Worm (Caenorhabditis elegans) whole organism, young adult: Measurements from ENCODE around the gene R06F6.12.

ENCODE experiments used
- B0261.1 ChIP-seq: sonication (generic microtip); optimal IDR thresholded peaks from 2 replicates; lab custom pipeline; 2016; ENCODE audit warnings: mild to moderate bottlenecking, missing genetic modification characterization, moderate library complexity, missing compliant biosample characterization
- F22D6.2 ChIP-seq: sonication (generic microtip); optimal IDR thresholded peaks from 2 replicates; lab custom pipeline; 2016; ENCODE audit warnings: mild to moderate bottlenecking, missing genetic modification characterization, missing compliant biosample characterization
- F23B12.7 ChIP-seq: sonication (generic microtip); optimal IDR thresholded peaks from 2 replicates; lab custom pipeline; 2017; ENCODE audit warnings: missing genetic modification characterization, mild to moderate bottlenecking, missing compliant biosample characterization, antibody characterized with exemption, moderate library complexity; ENCODE audit not compliant: insufficient read depth
- F33H1.4 ChIP-seq: fragments of 200-800 bp; sonication (Bioruptor generic); IDR thresholded peaks from 2 replicates; pipeline ENCODE4 v1.3.6; 2022; ENCODE audit warnings: missing genetic modification reagents, missing genetic modification characterization, missing compliant biosample characterization
- F57C9.4 ChIP-seq: sonication (generic microtip); optimal IDR thresholded peaks from 2 replicates; lab custom pipeline; 2017; ENCODE audit warnings: mild to moderate bottlenecking, missing genetic modification characterization, missing compliant biosample characterization
- T07F8.4 ChIP-seq: sonication (generic microtip); optimal IDR thresholded peaks from 2 replicates; lab custom pipeline; 2016; ENCODE audit warnings: mild to moderate bottlenecking, missing genetic modification characterization, moderate library complexity, missing compliant biosample characterization
- Y53F4B.3 ChIP-seq: fragments of 200-800 bp; sonication (Bioruptor generic); IDR thresholded peaks from 2 replicates; pipeline ENCODE4 v1.3.6; 2022; ENCODE audit warnings: missing genetic modification reagents, missing genetic modification characterization, missing compliant biosample characterization
- Y67H2A.10 ChIP-seq: fragments of 200-800 bp; sonication (Bioruptor generic); conservative IDR thresholded peaks from 2 replicates; pipeline ENCODE4 v1.3.6; 2022; ENCODE audit warnings: missing genetic modification reagents, missing genetic modification characterization, missing compliant biosample characterization
- ZK185.1 ChIP-seq: sonication (generic microtip); optimal IDR thresholded peaks from 2 replicates; lab custom pipeline; 2016; ENCODE audit warnings: mild to moderate bottlenecking, missing genetic modification characterization, missing compliant biosample characterization; ENCODE audit not compliant: poor library complexity, severe bottlenecking
- attf-3 ChIP-seq: fragments of 200-800 bp; sonication (Bioruptor generic); conservative IDR thresholded peaks from 2 replicates; pipeline ENCODE4 v1.3.6; 2022; ENCODE audit warnings: missing genetic modification reagents, missing genetic modification characterization, missing compliant biosample characterization
- attf-5 ChIP-seq: fragments of 200-800 bp; sonication (Bioruptor generic); optimal IDR thresholded peaks from 2 replicates; lab custom pipeline; 2018; ENCODE audit warnings: mild to moderate bottlenecking, missing genetic modification characterization, missing compliant biosample characterization
- attf-6 ChIP-seq: fragments of 200-800 bp; sonication (Bioruptor generic); IDR thresholded peaks from 2 replicates; pipeline ENCODE4 v1.3.6; 2022; ENCODE audit warnings: missing genetic modification reagents, missing genetic modification characterization, missing compliant biosample characterization
- cebp-1 ChIP-seq, 2 experiments: fragments of 200-800 bp in 1 of 2; sonication (Bioruptor generic) in 1 of 2; sonication (generic microtip) in 1 of 2; IDR thresholded peaks in 1 of 2; optimal IDR thresholded peaks in 1 of 2; 2 replicates each; pipeline versions ENCODE4 v1.3.6 to Lab custom; 2017 to 2022; ENCODE audit warnings: missing compliant biosample characterization in 2 of 2, missing genetic modification characterization in 2 of 2, mild to moderate bottlenecking in 1 of 2, missing genetic modification reagents in 1 of 2, moderate library complexity in 1 of 2
- cebp-2 ChIP-seq: fragments of 200-800 bp; sonication (Bioruptor generic); IDR thresholded peaks from 2 replicates; pipeline ENCODE4 v1.3.6; 2022; ENCODE audit warnings: missing genetic modification characterization, missing compliant biosample characterization
- ceh-27 ChIP-seq: fragments of 200-800 bp; sonication (Bioruptor generic); optimal IDR thresholded peaks from 2 replicates; lab custom pipeline; 2018; ENCODE audit warnings: mild to moderate bottlenecking, missing genetic modification characterization, moderate library complexity, missing compliant biosample characterization
- dox-1 ChIP-seq: fragments of 200-800 bp; sonication (Bioruptor generic); IDR thresholded peaks from 2 replicates; pipeline ENCODE4 v1.3.6; 2022; ENCODE audit warnings: missing genetic modification reagents, missing genetic modification characterization, missing compliant biosample characterization
- dpl-1 ChIP-seq: fragments of 150-350 bp; optimal IDR thresholded peaks from 2 replicates; lab custom pipeline; 2014; ENCODE audit warnings: missing biosample characterization, missing genetic modification reagents, missing genetic modification characterization
- efl-1 ChIP-seq: fragments of 150-350 bp; optimal IDR thresholded peaks from 2 replicates; lab custom pipeline; 2014; ENCODE audit warnings: missing biosample characterization, missing genetic modification reagents, missing genetic modification characterization
- ekl-4 ChIP-seq: fragments of 200-800 bp; sonication (Bioruptor generic); IDR thresholded peaks from 2 replicates; pipeline ENCODE4 v1.3.6; 2022; ENCODE audit warnings: missing genetic modification reagents, missing genetic modification characterization, missing compliant biosample characterization
- him-1 ChIP-seq: sonication (generic microtip); optimal IDR thresholded peaks from 2 replicates; lab custom pipeline; 2016; ENCODE audit warnings: missing genotype, missing genetic modification reagents, missing genetic modification characterization, missing compliant biosample characterization
- hlh-12 ChIP-seq: sonication (generic microtip); optimal IDR thresholded peaks from 2 replicates; lab custom pipeline; 2016; ENCODE audit warnings: missing genetic modification characterization, missing compliant biosample characterization
- hlh-26 ChIP-seq: fragments of 200-800 bp; sonication (Bioruptor generic); conservative IDR thresholded peaks from 2 replicates; pipeline ENCODE4 v1.3.6; 2022; ENCODE audit warnings: missing genetic modification reagents, missing genetic modification characterization, missing compliant biosample characterization
- hsf-1 ChIP-seq: fragments of 200-800 bp; sonication (Bioruptor generic); IDR thresholded peaks from 2 replicates; pipeline ENCODE4 v1.3.6; 2022; ENCODE audit warnings: missing genetic modification reagents, missing genetic modification characterization, missing compliant biosample characterization
- let-526 ChIP-seq: fragments of 200-800 bp; sonication (Bioruptor generic); IDR thresholded peaks from 2 replicates; pipeline ENCODE4 v1.3.6; 2022; ENCODE audit warnings: missing genetic modification reagents, missing genetic modification characterization, missing compliant biosample characterization
- let-607 ChIP-seq, 2 experiments: fragments of 200-800 bp in 1 of 2; sonication (Bioruptor generic) in 1 of 2; sonication (generic microtip) in 1 of 2; optimal IDR thresholded peaks; 2 replicates each; lab custom pipeline; 2016 to 2018; ENCODE audit warnings: mild to moderate bottlenecking in 2 of 2, missing compliant biosample characterization in 2 of 2, missing genetic modification characterization in 2 of 2, moderate library complexity in 2 of 2, missing genotype in 1 of 2
- lin-35 ChIP-seq, 3 experiments: fragments of 150-350 bp in 2 of 3; sonication (generic microtip) in 1 of 3; optimal IDR thresholded peaks; 2 replicates each; lab custom pipeline; 2014 to 2018; ENCODE audit warnings: missing biosample characterization in 3 of 3, missing genetic modification characterization in 3 of 3, missing genetic modification reagents in 3 of 3
- lin-54 ChIP-seq: fragments of 200-800 bp; sonication (Bioruptor generic); optimal IDR thresholded peaks from 2 replicates; lab custom pipeline; 2018; ENCODE audit warnings: mild to moderate bottlenecking, missing genetic modification characterization, missing compliant biosample characterization
- madf-10 ChIP-seq: sonication (generic microtip); optimal IDR thresholded peaks from 2 replicates; lab custom pipeline; 2016; ENCODE audit warnings: mild to moderate bottlenecking, missing genetic modification characterization, missing compliant biosample characterization
- madf-3 ChIP-seq: fragments of 200-800 bp; sonication (Bioruptor generic); IDR thresholded peaks from 2 replicates; pipeline ENCODE4 v1.3.6; 2022; ENCODE audit warnings: missing genetic modification reagents, missing genetic modification characterization, missing compliant biosample characterization
- madf-6 ChIP-seq: fragments of 200-800 bp; sonication (Bioruptor generic); IDR thresholded peaks from 2 replicates; pipeline ENCODE4 v1.3.6; 2022; ENCODE audit warnings: missing genetic modification reagents, missing genetic modification characterization, missing compliant biosample characterization
- mcd-1 ChIP-seq: fragments of 200-800 bp; sonication (Bioruptor generic); IDR thresholded peaks from 2 replicates; pipeline ENCODE4 v1.3.6; 2022; ENCODE audit warnings: missing genetic modification reagents, missing genetic modification characterization, missing compliant biosample characterization
- mxl-1 ChIP-seq: sonication (generic microtip); optimal IDR thresholded peaks from 2 replicates; lab custom pipeline; 2016; ENCODE audit warnings: missing genetic modification characterization, missing compliant biosample characterization
- nhr-120 ChIP-seq: fragments of 200-800 bp; sonication (Bioruptor generic); IDR thresholded peaks from 2 replicates; pipeline ENCODE4 v1.3.6; 2022; ENCODE audit warnings: missing genetic modification characterization, missing compliant biosample characterization
- pha-4 ChIP-seq: fragments of 150-350 bp; sonication (generic microtip); optimal IDR thresholded peaks from 2 replicates; lab custom pipeline; 2014; ENCODE audit warnings: missing biosample characterization, missing genetic modification reagents, missing genetic modification characterization
- sdz-38 ChIP-seq: sonication (generic microtip); optimal IDR thresholded peaks from 2 replicates; lab custom pipeline; 2016; ENCODE audit warnings: missing genotype, missing genetic modification characterization, missing compliant biosample characterization
- snpc-1.1 ChIP-seq: sonication (generic microtip); optimal IDR thresholded peaks from 2 replicates; lab custom pipeline; 2017; ENCODE audit warnings: missing genetic modification characterization, mild to moderate bottlenecking, missing compliant biosample characterization, antibody characterized with exemption, moderate library complexity, missing genotype, missing genetic modification reagents; ENCODE audit not compliant: insufficient read depth
- snpc-1.3 ChIP-seq: sonication (generic microtip); optimal IDR thresholded peaks from 2 replicates; lab custom pipeline; 2017; ENCODE audit warnings: missing genetic modification characterization, mild to moderate bottlenecking, missing compliant biosample characterization, antibody characterized with exemption, moderate library complexity, missing genotype, missing genetic modification reagents; ENCODE audit not compliant: insufficient read depth
- snpc-3.4 ChIP-seq: sonication (generic microtip); optimal IDR thresholded peaks from 2 replicates; lab custom pipeline; 2017; ENCODE audit warnings: missing genetic modification characterization, mild to moderate bottlenecking, missing compliant biosample characterization, antibody characterized with exemption, moderate library complexity, missing genotype, missing genetic modification reagents
- unc-62 ChIP-seq: fragments of 150-350 bp; optimal IDR thresholded peaks from 2 replicates; lab custom pipeline; 2014; ENCODE audit warnings: missing biosample characterization, missing genetic modification reagents, missing genetic modification characterization
- ztf-26 ChIP-seq: sonication (generic microtip); optimal IDR thresholded peaks from 2 replicates; lab custom pipeline; 2017; ENCODE audit warnings: missing genetic modification characterization, missing compliant biosample characterization

The R06F6.12 gene

ce11 chrII:10792611-10793010 lies 31.3 kb downstream of the R06F6.12 start:
- TF ChIP-seq nhr-120 (GFP tag; lab: Robert Waterston, UW): no peak
- no peak for TF ChIP-seq hlh-26
- no peak for TF ChIP-seq lin-54 (GFP tag; lab: Kevin White, UChicago)
- no peak for TF ChIP-seq hlh-12 (tag; lab: Kevin White, UChicago)
- no peak for TF ChIP-seq F33H1.4 (GFP tag; lab: Robert Waterston, UW)
- no peak for TF ChIP-seq madf-3 (GFP tag; lab: Robert Waterston, UW)
- TF ChIP-seq let-607 (tag; optimal IDR thresholded peaks at IDR 0.05; lab: Kevin White, UChicago): no peak
- TF ChIP-seq pha-4 (tag; lab: Kevin White, UChicago): no peak
- TF ChIP-seq hsf-1 (GFP tag; lab: Robert Waterston, UW): no peak
- TF ChIP-seq snpc-1.1 (tag; lab: Kevin White, UChicago): no peak
- no peak for TF ChIP-seq snpc-1.3 (tag; lab: Kevin White, UChicago)
- TF ChIP-seq T07F8.4: no peak
- TF ChIP-seq cebp-2 (GFP tag; lab: Robert Waterston, UW): no peak
- no peak for TF ChIP-seq B0261.1
- no peak for TF ChIP-seq mxl-1
- no peak for TF ChIP-seq F22D6.2
- TF ChIP-seq Y67H2A.10: no peak
- no peak for TF ChIP-seq attf-5
- TF ChIP-seq Y53F4B.3 (GFP tag; lab: Robert Waterston, UW): no peak
- no peak for TF ChIP-seq ceh-27 (GFP tag; lab: Kevin White, UChicago)

- no peak for TF ChIP-seq attf-3
- no peak for TF ChIP-seq attf-6 (GFP tag; lab: Robert Waterston, UW)
- peak; percentile 72 for TF ChIP-seq him-1
- peak; percentile 39; the same call in 1 of the 2 replicates for TF ChIP-seq ekl-4
Measured at ce11 chrII:10787240-10787639, 36.6 kb downstream of the R06F6.12 start, which contains the start of gene tag-209. tag-209 (plus strand) TSS chrII:10787312.

ce11 chrII:10784780-10785463 lies 39.0 kb downstream of the R06F6.12 start, which contains the start of gene cdl-1:
cdl-1 (plus strand) TSS chrII:10785452.
- TF ChIP-seq dpl-1 (GFP tag; lab: Kevin White, UChicago): peak; percentile 79
- no peak for TF ChIP-seq snpc-3.4
- TF ChIP-seq F57C9.4 (tag; lab: Kevin White, UChicago): no peak
- TF ChIP-seq lin-35 (GFP tag; optimal IDR thresholded peaks at IDR 0.05; lab: Kevin White, UChicago): peak in 1 of 3 experiments; percentile 84
- TF ChIP-seq madf-10 (tag; lab: Kevin White, UChicago): no peak
- TF ChIP-seq madf-3 (GFP tag; lab: Robert Waterston, UW): peak; percentile 63; the same call in 1 of the 2 replicates
- TF ChIP-seq attf-5: peak; percentile 67
- TF ChIP-seq unc-62 (GFP tag; lab: Kevin White, UChicago): no peak
- TF ChIP-seq lin-54 (GFP tag; lab: Kevin White, UChicago): peak; percentile 85
- TF ChIP-seq cebp-1 (GFP tag; IDR thresholded peaks at IDR 0.05; lab: Robert Waterston, UW): no peak
- peak; percentile 46 for TF ChIP-seq cebp-1 (tag; optimal IDR thresholded peaks at IDR 0.05; lab: Kevin White, UChicago)
- TF ChIP-seq let-526 (GFP tag; lab: Robert Waterston, UW): no peak
- TF ChIP-seq ztf-26 (tag; lab: Kevin White, UChicago): no peak
- TF ChIP-seq sdz-38 (tag; lab: Kevin White, UChicago): no peak
- TF ChIP-seq mcd-1: peak; percentile 15; the same call in 1 of the 2 replicates
- TF ChIP-seq dox-1: 0 out of 2 replicates have a peak, but pooled peaks have one; percentile 15
- peak; percentile 54; the same call in 1 of the 2 replicates for TF ChIP-seq madf-6
- peak; percentile 3 for TF ChIP-seq F23B12.7 (tag; lab: Kevin White, UChicago)
- peak; percentile 52 for TF ChIP-seq pha-4 (tag; lab: Kevin White, UChicago)
- TF ChIP-seq efl-1 (GFP tag; lab: Kevin White, UChicago): peak; percentile 78
- TF ChIP-seq ceh-27 (GFP tag; lab: Kevin White, UChicago): peak; percentile 37
- TF ChIP-seq ZK185.1 (tag; lab: Kevin White, UChicago): peak; percentile 44
